Worm (Caenorhabditis elegans): ENCODE data around the gene F21D9.8.
"Not testable (repeated sequence)": the region's sequence is repeated elsewhere in the genome, so short reads cannot be mapped to it uniquely, and the experiment has no call there.

The F21D9.8 gene

ce11 chrV:19278488-19278887, 1.3 kb downstream of the F21D9.8 start:
- TF ChIP-seq lin-13 (GFP tag; optimal IDR thresholded peaks at IDR 0.05) (no peak), mdl-1 (tag; optimal IDR thresholded peaks at IDR 0.05) (no peak), C16A3.4 (tag; optimal IDR thresholded peaks at IDR 0.05) (no peak), blmp-1 (tag; optimal IDR thresholded peaks at IDR 0.05) (no peak)

ce11 chrV:19276354-19276753, 3.4 kb downstream of the F21D9.8 start:
- TF ChIP-seq ceh-90 (tag; optimal IDR thresholded peaks at IDR 0.05), result no peak
- no peak for TF ChIP-seq lin-35 (GFP tag; optimal IDR thresholded peaks at IDR 0.05)
- TF ChIP-seq nhr-237 (tag; optimal IDR thresholded peaks at IDR 0.05), result no peak
- TF ChIP-seq blmp-1 (tag; optimal IDR thresholded peaks at IDR 0.05), result no peak
- no peak for TF ChIP-seq unc-130 (tag; optimal IDR thresholded peaks at IDR 0.05)
- no peak for TF ChIP-seq F16B12.6 (tag; optimal IDR thresholded peaks at IDR 0.05)
- TF ChIP-seq unc-86 (tag; optimal IDR thresholded peaks at IDR 0.05), result no peak
- TF ChIP-seq unc-98 (GFP tag; IDR thresholded peaks at IDR 0.05), result no peak
- TF ChIP-seq mdl-1 (tag; optimal IDR thresholded peaks at IDR 0.05), result no peak
- TF ChIP-seq lin-15B (tag; optimal IDR thresholded peaks at IDR 0.05), result no peak
- no peak for TF ChIP-seq hlh-4 (tag; optimal IDR thresholded peaks at IDR 0.05)

ce11 chrV:19264148-19264547, 15.6 kb downstream of the F21D9.8 start, which contains the start of gene F21D9.1:
Gene F21D9.1, plus strand, starts transcription at chrV:19264448.
- TF ChIP-seq lin-14 (GFP tag; optimal IDR thresholded peaks at IDR 0.05); irx-1 (tag; optimal IDR thresholded peaks at IDR 0.05); dsc-1 (tag; optimal IDR thresholded peaks at IDR 0.05): not testable (repeated sequence)

- TF ChIP-seq unc-86 (tag; optimal IDR thresholded peaks at IDR 0.05) (no peak), sup-37 (GFP tag; optimal IDR thresholded peaks at IDR 0.05) (no peak), swsn-7 (tag; optimal IDR thresholded peaks at IDR 0.05) (no peak), jun-1 (tag; optimal IDR thresholded peaks at IDR 0.05) (no peak), zag-1 (tag; optimal IDR thresholded peaks at IDR 0.05) (no peak), alr-1 (tag; optimal IDR thresholded peaks at IDR 0.05; ENCODE audit: borderline replicate concordance) (no peak), lsy-2 (tag; optimal IDR thresholded peaks at IDR 0.05) (no peak), unc-98 (GFP tag; IDR thresholded peaks at IDR 0.05) (no peak), unc-62 (GFP tag; optimal IDR thresholded peaks at IDR 0.05) (no peak), zip-4 (GFP tag; optimal IDR thresholded peaks at IDR 0.05) (no peak), nhr-12 (tag; optimal IDR thresholded peaks at IDR 0.05) (no peak), ceh-8 (GFP tag; optimal IDR thresholded peaks at IDR 0.05) (no peak), nhr-11 (tag; optimal IDR thresholded peaks at IDR 0.05) (no peak)
Observed at ce11 chrV:19262349-19262748, 17.4 kb downstream of the F21D9.8 start, which contains the start of gene F21D9.2. Gene F21D9.2, minus strand, starts transcription at chrV:19262449.

ce11 chrV:19260686-19261085, 19.1 kb downstream of the F21D9.8 start:
- TF ChIP-seq nhr-85 (tag) (no peak), dpl-1 (GFP tag; optimal IDR thresholded peaks at IDR 0.05) (no peak), sox-4 (tag; optimal IDR thresholded peaks at IDR 0.05) (no peak), nhr-76 (tag; optimal IDR thresholded peaks at IDR 0.05) (no peak), pqm-1 (tag; optimal IDR thresholded peaks at IDR 0.05) (no peak), pag-3 (tag; optimal IDR thresholded peaks at IDR 0.05; ENCODE audit: borderline replicate concordance, insufficient read depth) (no peak), mab-9 (GFP tag; IDR thresholded peaks at IDR 0.05) (no peak), snu-23 (GFP tag; optimal IDR thresholded peaks at IDR 0.05) (no peak), fkh-8 (tag; optimal IDR thresholded peaks at IDR 0.05) (no peak), lsy-2 (tag; optimal IDR thresholded peaks at IDR 0.05) (no peak), grh-1 (GFP tag; IDR thresholded peaks at IDR 0.05) (no peak), nhr-19 (GFP tag; conservative IDR thresholded peaks at IDR 0.05) (no peak), rnt-1 (tag; optimal IDR thresholded peaks at IDR 0.05) (no peak), lin-14 (GFP tag; optimal IDR thresholded peaks at IDR 0.05) (no peak), unc-86 (tag; optimal IDR thresholded peaks at IDR 0.05) (no peak), irx-1 (tag; optimal IDR thresholded peaks at IDR 0.05) (no peak), mep-1 (tag; optimal IDR thresholded peaks at IDR 0.05) (no peak)
